Worm (Caenorhabditis elegans): ENCODE measurements around the gene Y116A8C.20.
A peak's percentile ranks its signal among the peaks of the same experiment; 100 is the strongest.

Gene Y116A8C.20

ce11 chrIV:17084317-17084716 lies 43.6 kb downstream of the Y116A8C.20 start:
- TF ChIP-seq rnt-1 (tag; optimal IDR thresholded peaks at IDR 0.05): no peak
- no peak for TF ChIP-seq ets-4 (tag; optimal IDR thresholded peaks at IDR 0.05)
- TF ChIP-seq syd-9 (tag; optimal IDR thresholded peaks at IDR 0.05): no peak
- TF ChIP-seq ceh-9 (tag; optimal IDR thresholded peaks at IDR 0.05): no peak
- no peak for TF ChIP-seq pha-2 (tag; optimal IDR thresholded peaks at IDR 0.05)

ce11 chrIV:17084839-17085238 lies 44.1 kb downstream of the Y116A8C.20 start:
- TF ChIP-seq fkh-10 (GFP tag; optimal IDR thresholded peaks at IDR 0.05): no peak
- TF ChIP-seq unc-3 (GFP tag; conservative IDR thresholded peaks at IDR 0.05): no peak
- TF ChIP-seq unc-3 (tag; optimal IDR thresholded peaks at IDR 0.05): no peak
- TF ChIP-seq pha-4 (tag; optimal IDR thresholded peaks at IDR 0.05): no peak
- TF ChIP-seq eyg-1 (tag; optimal IDR thresholded peaks at IDR 0.05): no peak
- TF ChIP-seq ceh-34 (tag; optimal IDR thresholded peaks at IDR 0.05): no peak
- TF ChIP-seq ztf-16 (tag; optimal IDR thresholded peaks at IDR 0.05): no peak
- no peak for TF ChIP-seq unc-86 (tag; optimal IDR thresholded peaks at IDR 0.05)
- no peak for TF ChIP-seq ceh-9 (tag; optimal IDR thresholded peaks at IDR 0.05)
- TF ChIP-seq ceh-2 (tag; optimal IDR thresholded peaks at IDR 0.05): no peak
- TF ChIP-seq sox-4 (tag; optimal IDR thresholded peaks at IDR 0.05): no peak
- TF ChIP-seq hlh-13 (GFP tag; optimal IDR thresholded peaks at IDR 0.05): no peak
- no peak for TF ChIP-seq K09A11.1 (tag; optimal IDR thresholded peaks at IDR 0.05; ENCODE audit: insufficient read depth)
- no peak for TF ChIP-seq unc-42 (tag; optimal IDR thresholded peaks at IDR 0.05)
- TF ChIP-seq nhr-11 (tag; optimal IDR thresholded peaks at IDR 0.05): no peak
- no peak for TF ChIP-seq tbx-7 (tag; optimal IDR thresholded peaks at IDR 0.05)

ce11 chrIV:17087384-17088099 lies 46.8 kb downstream of the Y116A8C.20 start, which contains the start of the genes snx-13 and snr-1:
Gene snx-13, minus strand, starts transcription at chrIV:17087438.
Gene snr-1, plus strand, starts transcription at chrIV:17088049.
- TF ChIP-seq nfya-1 (tag; optimal IDR thresholded peaks at IDR 0.05) (peak; percentile 47), fkh-6 (tag; optimal IDR thresholded peaks at IDR 0.05) (peak; percentile 42), hlh-15 (tag; optimal IDR thresholded peaks at IDR 0.05) (peak; percentile 97), ets-4 (tag; optimal IDR thresholded peaks at IDR 0.05) (peak; percentile 93), ceh-2 (tag; optimal IDR thresholded peaks at IDR 0.05) (peak; percentile 95), npax-4 (tag; optimal IDR thresholded peaks at IDR 0.05) (peak; percentile 64), pha-2 (tag; optimal IDR thresholded peaks at IDR 0.05) (peak; percentile 94), syd-9 (tag; optimal IDR thresholded peaks at IDR 0.05) (peak; percentile 66), ceh-18 (tag; optimal IDR thresholded peaks at IDR 0.05) (peak; percentile 54), ceh-24 (tag; optimal IDR thresholded peaks at IDR 0.05) (peak; percentile 85), ztf-16 (tag; optimal IDR thresholded peaks at IDR 0.05) (peak; percentile 96), madf-2 (tag; optimal IDR thresholded peaks at IDR 0.05) (peak; percentile 76), nhr-11 (tag; optimal IDR thresholded peaks at IDR 0.05) (no peak), fax-1 (tag; optimal IDR thresholded peaks at IDR 0.05) (peak; percentile 96), tbx-7 (tag; optimal IDR thresholded peaks at IDR 0.05) (peak; percentile 96), sox-2 (GFP tag; IDR thresholded peaks at IDR 0.05) (peak; percentile 45), T23F11.4 (GFP tag; optimal IDR thresholded peaks at IDR 0.05) (peak; percentile 83), sdc-2 (tag; optimal IDR thresholded peaks at IDR 0.05) (peak; percentile 68), hlh-6 (tag; optimal IDR thresholded peaks at IDR 0.05) (peak; percentile 55), C08G9.2 (tag; optimal IDR thresholded peaks at IDR 0.05) (peak; percentile 94), ceh-48 (tag; optimal IDR thresholded peaks at IDR 0.05) (peak; percentile 68), mec-3 (tag; optimal IDR thresholded peaks at IDR 0.05; ENCODE audit: borderline replicate concordance) (peak; percentile 95), pax-1 (tag; optimal IDR thresholded peaks at IDR 0.05) (no peak), pha-4 (tag; optimal IDR thresholded peaks at IDR 0.05) (no peak), elt-4 (tag; optimal IDR thresholded peaks at IDR 0.05) (no peak), dmd-4 (tag; optimal IDR thresholded peaks at IDR 0.05; ENCODE audit: borderline replicate concordance) (peak; percentile 76), Y22D7AL.16 (tag; optimal IDR thresholded peaks at IDR 0.05) (peak; percentile 84), ceh-45 (GFP tag; IDR thresholded peaks at IDR 0.05) (peak; percentile 82), rnt-1 (tag; optimal IDR thresholded peaks at IDR 0.05) (peak; percentile 94), pros-1 (tag; optimal IDR thresholded peaks at IDR 0.05) (no peak), ceh-22 (tag; optimal IDR thresholded peaks at IDR 0.05) (no peak), unc-86 (tag; optimal IDR thresholded peaks at IDR 0.05) (peak; percentile 97), pat-9 (tag; optimal IDR thresholded peaks at IDR 0.05) (peak; percentile 79), ceh-14 (tag; optimal IDR thresholded peaks at IDR 0.05) (peak; percentile 98), ama-1 (optimal IDR thresholded peaks at IDR 0.05) (no peak), ceh-31 (tag; optimal IDR thresholded peaks at IDR 0.05) (peak; percentile 99), hlh-30 (tag; optimal IDR thresholded peaks at IDR 0.05; ENCODE audit: insufficient read depth) (no peak), eyg-1 (tag; optimal IDR thresholded peaks at IDR 0.05) (peak; percentile 78)

Measured in whole organism, late embryonic.